ENCODE assay signal across 4 worm cellular contexts in genomic region chrII:12621908-12622566, ce11.
TF ChIP-seq lines count a peak whose summit lies in the region.

Gene nspe-8 (minus strand): TSS chrII:12621958.

TF ChIP-seq in whole organism, L1 larva, 84 proteins besides CTCF, POLR2A, EP300 and RAD21 (continues in another document):
- no peak for TF ChIP-seq nhr-28 (tag; optimal IDR thresholded peaks at IDR 0.05; lab: Kevin White, UChicago)
- no peak for TF ChIP-seq mep-1 (tag; optimal IDR thresholded peaks at IDR 0.05; lab: Kevin White, UChicago)
- TF ChIP-seq nhr-47 (tag; optimal IDR thresholded peaks at IDR 0.05; lab: Kevin White, UChicago), result peak; percentile 69
- TF ChIP-seq tbx-2 (tag; optimal IDR thresholded peaks at IDR 0.05; lab: Kevin White, UChicago), result peak; percentile 77
- peak; percentile 70 for TF ChIP-seq lin-14 (GFP tag; optimal IDR thresholded peaks at IDR 0.05; lab: Kevin White, UChicago)
- TF ChIP-seq nhr-90 (tag; optimal IDR thresholded peaks at IDR 0.05; lab: Kevin White, UChicago; ENCODE audit: poor library complexity), result peak; percentile 63
- peak in 1 of 3 experiments; percentile 34 for TF ChIP-seq dpl-1 (GFP tag; optimal IDR thresholded peaks at IDR 0.05; lab: Kevin White, UChicago)
- no peak for TF ChIP-seq zip-4 (GFP tag; optimal IDR thresholded peaks at IDR 0.05; lab: Kevin White, UChicago)
- TF ChIP-seq snpc-4 (tag; optimal IDR thresholded peaks at IDR 0.05; lab: Kevin White, UChicago), result no peak
- no peak for TF ChIP-seq C34B4.2 (tag; optimal IDR thresholded peaks at IDR 0.05; lab: Kevin White, UChicago)
- TF ChIP-seq mdl-1 (tag; optimal IDR thresholded peaks at IDR 0.05; lab: Kevin White, UChicago), result peak in 1 of 2 experiments; percentile 15
- no peak for TF ChIP-seq skn-1 (tag; optimal IDR thresholded peaks at IDR 0.05; lab: Kevin White, UChicago)
- TF ChIP-seq hlh-17 (GFP tag; optimal IDR thresholded peaks at IDR 0.05; lab: Kevin White, UChicago; ENCODE audit: borderline replicate concordance), result no peak
- TF ChIP-seq nhr-71 (tag; optimal IDR thresholded peaks at IDR 0.05; lab: Kevin White, UChicago), result peak; percentile 81
- no peak for TF ChIP-seq efl-1 (optimal IDR thresholded peaks at IDR 0.05; lab: Kevin White, UChicago)
- TF ChIP-seq efl-1 (GFP tag; optimal IDR thresholded peaks at IDR 0.05 in 1 of 2; lab: Kevin White, UChicago), result peak in 1 of 2 experiments; percentile 81
- peak in 1 of 2 experiments; percentile 65 for TF ChIP-seq lin-35 (GFP tag; optimal IDR thresholded peaks at IDR 0.05; lab: Kevin White, UChicago)
- no peak for TF ChIP-seq F16B12.6 (tag; optimal IDR thresholded peaks at IDR 0.05; lab: Kevin White, UChicago)
- peak in 5 of 6 experiments; percentile 60 to 86 (median 75) for TF ChIP-seq elt-3 (tag; optimal IDR thresholded peaks at IDR 0.05; lab: Kevin White, UChicago)
- TF ChIP-seq nhr-19 (GFP tag; conservative IDR thresholded peaks at IDR 0.05; lab: Robert Waterston, UW), result peak; percentile 44
- TF ChIP-seq unc-30 (tag; optimal IDR thresholded peaks at IDR 0.05; lab: Kevin White, UChicago), result no peak
- TF ChIP-seq unc-130 (tag; optimal IDR thresholded peaks at IDR 0.05; lab: Kevin White, UChicago), result no peak

TF ChIP-seq in whole organism, L2 larva, 48 proteins besides CTCF, POLR2A, EP300 and RAD21:
- TF ChIP-seq fos-1 (tag; optimal IDR thresholded peaks at IDR 0.05; lab: Kevin White, UChicago) (peak; percentile 10), sma-9 (GFP tag; optimal IDR thresholded peaks at IDR 0.05; lab: Kevin White, UChicago) (peak; percentile 97), sma-9 (tag; optimal IDR thresholded peaks at IDR 0.05; lab: Kevin White, UChicago) (no peak), snpc-4 (tag; optimal IDR thresholded peaks at IDR 0.05; lab: Kevin White, UChicago) (no peak), gmeb-1 (tag; optimal IDR thresholded peaks at IDR 0.05; lab: Kevin White, UChicago) (peak; percentile 50), unc-55 (GFP tag; optimal IDR thresholded peaks at IDR 0.05; lab: Kevin White, UChicago) (no peak), mdl-1 (tag; optimal IDR thresholded peaks at IDR 0.05; lab: Kevin White, UChicago) (peak; percentile 30 to 41), nhr-129 (tag; optimal IDR thresholded peaks at IDR 0.05; lab: Kevin White, UChicago) (peak; percentile 46), nhr-21 (tag; optimal IDR thresholded peaks at IDR 0.05; lab: Kevin White, UChicago) (peak; percentile 86), sma-3 (GFP tag; optimal IDR thresholded peaks at IDR 0.05; lab: Kevin White, UChicago) (peak; percentile 82), nhr-25 (tag; optimal IDR thresholded peaks at IDR 0.05; lab: Kevin White, UChicago) (peak; percentile 68)
TF ChIP-seq in whole organism, L2 larva: peak in this region for 8.

TF ChIP-seq in whole organism, L3 larva, 47 proteins besides CTCF, POLR2A, EP300 and RAD21:
- no peak for TF ChIP-seq nhr-77 (tag; optimal IDR thresholded peaks at IDR 0.05; lab: Kevin White, UChicago)
- TF ChIP-seq egl-27 (tag; optimal IDR thresholded peaks at IDR 0.05; lab: Kevin White, UChicago), result no peak
- TF ChIP-seq ama-1 (optimal IDR thresholded peaks at IDR 0.05; lab: Kevin White, UChicago), result no peak
- no peak for TF ChIP-seq zag-1 (tag; optimal IDR thresholded peaks at IDR 0.05; lab: Kevin White, UChicago)
- no peak for TF ChIP-seq ceh-16 (tag; optimal IDR thresholded peaks at IDR 0.05; lab: Kevin White, UChicago)
- no peak for TF ChIP-seq tbx-2 (tag; optimal IDR thresholded peaks at IDR 0.05; lab: Kevin White, UChicago)
- peak; percentile 82 for TF ChIP-seq nhr-23 (tag; optimal IDR thresholded peaks at IDR 0.05; lab: Kevin White, UChicago)
- no peak for TF ChIP-seq daf-12 (tag; optimal IDR thresholded peaks at IDR 0.05; lab: Kevin White, UChicago)
- peak; percentile 50 for TF ChIP-seq nhr-25 (tag; optimal IDR thresholded peaks at IDR 0.05; lab: Kevin White, UChicago)
- no peak for TF ChIP-seq ceh-28 (tag; optimal IDR thresholded peaks at IDR 0.05; lab: Kevin White, UChicago)
- TF ChIP-seq mml-1 (tag; optimal IDR thresholded peaks at IDR 0.05; lab: Kevin White, UChicago), result no peak
- no peak for TF ChIP-seq snpc-4 (tag; optimal IDR thresholded peaks at IDR 0.05; lab: Kevin White, UChicago)
- no peak for TF ChIP-seq aly-2 (tag; optimal IDR thresholded peaks at IDR 0.05; lab: Kevin White, UChicago)
- TF ChIP-seq eor-1 (tag; optimal IDR thresholded peaks at IDR 0.05; lab: Kevin White, UChicago), result no peak
- peak; percentile 88 for TF ChIP-seq nhr-43 (tag; optimal IDR thresholded peaks at IDR 0.05; lab: Kevin White, UChicago; ENCODE audit: poor library complexity, severe bottlenecking)
- TF ChIP-seq ZK546.5 (tag; optimal IDR thresholded peaks at IDR 0.05; lab: Kevin White, UChicago), result no peak
- TF ChIP-seq sea-2 (GFP tag; optimal IDR thresholded peaks at IDR 0.05; lab: Kevin White, UChicago), result no peak
- TF ChIP-seq nhr-11 (tag; optimal IDR thresholded peaks at IDR 0.05; lab: Kevin White, UChicago), result no peak
- TF ChIP-seq mdl-1 (tag; optimal IDR thresholded peaks at IDR 0.05; lab: Kevin White, UChicago), result no peak

TF ChIP-seq in whole organism, L4 larva, 104 proteins besides CTCF, POLR2A, EP300 and RAD21:
- TF ChIP-seq hlh-30 (tag; optimal IDR thresholded peaks at IDR 0.05; lab: Kevin White, UChicago; ENCODE audit: insufficient read depth) (peak; percentile 43), ceh-20 (GFP tag; IDR thresholded peaks at IDR 0.05; lab: Robert Waterston, UW) (peak; percentile 75), nhr-28 (tag; optimal IDR thresholded peaks at IDR 0.05; lab: Kevin White, UChicago) (peak; percentile 79), saeg-2 (GFP tag; IDR thresholded peaks at IDR 0.05; lab: Robert Waterston, UW) (no peak), dpl-1 (GFP tag; optimal IDR thresholded peaks at IDR 0.05; lab: Kevin White, UChicago) (no peak), T20F7.1 (GFP tag; optimal IDR thresholded peaks at IDR 0.05; lab: Kevin White, UChicago) (no peak), unc-62 (GFP tag; optimal IDR thresholded peaks at IDR 0.05 in 1 of 2; lab: Kevin White, UChicago) (peak in 1 of 2 experiments; percentile 76), unc-62 (tag; optimal IDR thresholded peaks at IDR 0.05; lab: Kevin White, UChicago) (no peak), ceh-28 (tag; optimal IDR thresholded peaks at IDR 0.05; lab: Kevin White, UChicago) (no peak), rbr-2 (tag; optimal IDR thresholded peaks at IDR 0.05; lab: Kevin White, UChicago) (no peak), mep-1 (tag; optimal IDR thresholded peaks at IDR 0.05; lab: Kevin White, UChicago) (no peak), mdl-1 (tag; optimal IDR thresholded peaks at IDR 0.05; lab: Kevin White, UChicago) (peak in 1 of 2 experiments; percentile 68), nhr-111 (GFP tag; optimal IDR thresholded peaks at IDR 0.05; lab: Kevin White, UChicago) (no peak), ceh-44 (GFP tag; IDR thresholded peaks at IDR 0.05; lab: Robert Waterston, UW) (no peak), hif-1 (tag; optimal IDR thresholded peaks at IDR 0.05; lab: Kevin White, UChicago) (peak in 1 of 2 experiments; percentile 71), nhr-25 (tag; optimal IDR thresholded peaks at IDR 0.05; lab: Kevin White, UChicago; ENCODE audit: borderline replicate concordance, insufficient read depth) (no peak), aha-1 (tag; lab: Kevin White, UChicago) (peak; percentile 95), daf-19 (GFP tag; conservative IDR thresholded peaks at IDR 0.05; lab: Robert Waterston, UW) (no peak), hlh-11 (tag; optimal IDR thresholded peaks at IDR 0.05; lab: Kevin White, UChicago) (peak; percentile 47), sdz-12 (GFP tag; optimal IDR thresholded peaks at IDR 0.05; lab: Kevin White, UChicago) (no peak), dmd-6 (GFP tag; IDR thresholded peaks at IDR 0.05; lab: Robert Waterston, UW) (peak; percentile 40; the same call in 1 of the 2 replicates), mdt-29 (GFP tag; IDR thresholded peaks at IDR 0.05; lab: Robert Waterston, UW) (no peak), Y48G9A.11 (GFP tag; IDR thresholded peaks at IDR 0.05; lab: Robert Waterston, UW) (no peak), lsy-2 (tag; optimal IDR thresholded peaks at IDR 0.05; lab: Kevin White, UChicago) (no peak), lin-1 (GFP tag; IDR thresholded peaks at IDR 0.05; lab: Robert Waterston, UW) (no peak)

Comparison
In these comparisons a context has a peak if more than half of its experiments do, and no peak if none do; other contexts are left out.
1. Of the 29 proteins assayed by ChIP-seq in both whole organism, L4 larva and whole organism, L1 larva: peak only in whole organism, L4 larva: aha-1 and nhr-28; only in whole organism, L1 larva: lin-39; in both: none; in neither: 23; mixed calls (peak in some experiments, not most) for 3.